Fruit fly (Drosophila melanogaster): ENCODE data around the gene CG4546.

The CG4546 gene

dm6 chr3R:15803502-15804461 is 42.6 kb upstream of the CG4546 start, which contains the start of gene alpha-Man-IIb (continued):
- peak; percentile 84; the same call in 1 of the 3 replicates for TF ChIP-seq CG34422 (GFP tag; IDR thresholded peaks at IDR 0.05)
- peak; percentile 4 for TF ChIP-seq CG18476 (GFP tag; optimal IDR thresholded peaks at IDR 0.05)
- no peak for TF ChIP-seq B-H1 (GFP tag; IDR thresholded peaks at IDR 0.05)
- no peak for TF ChIP-seq CG4328 (GFP tag; optimal IDR thresholded peaks at IDR 0.05)
- peak; percentile 4 to 33 for TF ChIP-seq bsh (GFP tag; optimal IDR thresholded peaks at IDR 0.05)
- TF ChIP-seq CG14667 (GFP tag; IDR thresholded peaks at IDR 0.05), result no peak
- TF ChIP-seq CG15073 (GFP tag; optimal IDR thresholded peaks at IDR 0.05), result no peak
- TF ChIP-seq CG11247 (GFP tag; IDR thresholded peaks at IDR 0.05), result 0 out of 2 replicates have a peak, but pooled peaks have one; percentile 14
- TF ChIP-seq CG6854 (GFP tag; optimal IDR thresholded peaks at IDR 0.05), result peak; percentile 54
- no peak for TF ChIP-seq gcm (GFP tag; optimal IDR thresholded peaks at IDR 0.05)
- TF ChIP-seq MESR4 (GFP tag; optimal IDR thresholded peaks at IDR 0.05), result peak; percentile 27
- no peak for TF ChIP-seq kah (GFP tag; optimal IDR thresholded peaks at IDR 0.05)
- TF ChIP-seq amos (GFP tag; IDR thresholded peaks at IDR 0.05; ENCODE audit: partially characterized antibody), result peak; percentile 71
- TF ChIP-seq Six4 (GFP tag; optimal IDR thresholded peaks at IDR 0.05), result no peak
- peak; percentile 96 for TF ChIP-seq CTCF (GFP tag; optimal IDR thresholded peaks at IDR 0.05)
- no peak for TF ChIP-seq HLHmδ (GFP tag; optimal IDR thresholded peaks at IDR 0.05)

- TF ChIP-seq pan (optimal IDR thresholded peaks at IDR 0.05) (no peak), pan (GFP tag; optimal IDR thresholded peaks at IDR 0.05 in 1 of 2, IDR thresholded peaks at IDR 0.05 in 1 of 2) (peak in 1 of 2 experiments; percentile 13), CG2875 (GFP tag; optimal IDR thresholded peaks at IDR 0.05) (no peak)
These were observed 41.7 kb upstream of the CG4546 start for dm6 chr3R:15804678-15805077.

DNA sequence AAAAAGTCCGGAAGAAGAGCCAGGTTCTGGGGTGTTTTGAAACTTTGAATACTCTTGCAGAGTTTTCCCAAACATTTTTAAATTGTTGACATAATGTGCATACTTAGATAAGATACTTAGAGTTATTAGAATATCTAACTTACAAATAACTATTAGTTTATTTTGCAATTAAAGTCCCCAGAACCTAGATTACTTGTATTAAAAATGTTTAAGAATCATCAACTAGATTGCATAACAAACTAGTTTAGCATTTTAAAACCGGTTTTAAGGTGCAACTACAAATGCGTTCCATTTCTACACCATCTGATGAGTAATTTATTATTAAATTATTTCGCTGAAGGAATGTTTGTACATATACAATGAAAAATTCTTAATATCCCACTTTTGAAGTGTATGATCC is 40.0 kb upstream of the CG4546 start:
- TF ChIP-seq CG6854 (GFP tag; optimal IDR thresholded peaks at IDR 0.05) (no peak), CG17912 (GFP tag; optimal IDR thresholded peaks at IDR 0.05) (no peak), D19A (tag; optimal IDR thresholded peaks at IDR 0.05) (peak; percentile 68)

DNA sequence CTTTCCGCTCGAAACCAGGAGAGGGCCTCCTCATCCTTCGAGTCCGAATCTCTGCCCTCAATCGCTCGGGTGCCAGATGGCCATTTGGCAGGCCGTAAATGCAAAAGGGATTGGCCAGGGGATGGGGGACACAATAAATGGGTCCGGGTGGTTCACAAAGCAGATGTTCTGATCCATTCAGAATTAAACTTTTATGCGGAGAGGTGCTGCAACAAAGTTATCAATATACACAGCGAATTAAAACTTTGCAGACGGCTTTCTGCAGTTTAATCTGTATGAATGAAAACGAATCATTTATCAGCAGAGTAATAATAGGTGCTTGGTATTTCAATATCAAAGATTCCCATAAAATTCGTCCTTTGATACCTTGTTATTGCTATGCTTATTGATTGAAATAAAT is 39.0 kb upstream of the CG4546 start:
- TF ChIP-seq abd-A (tag; optimal IDR thresholded peaks at IDR 0.05), result peak; percentile 32
- TF ChIP-seq CG11085 (GFP tag; IDR thresholded peaks at IDR 0.05), result no peak

DNA sequence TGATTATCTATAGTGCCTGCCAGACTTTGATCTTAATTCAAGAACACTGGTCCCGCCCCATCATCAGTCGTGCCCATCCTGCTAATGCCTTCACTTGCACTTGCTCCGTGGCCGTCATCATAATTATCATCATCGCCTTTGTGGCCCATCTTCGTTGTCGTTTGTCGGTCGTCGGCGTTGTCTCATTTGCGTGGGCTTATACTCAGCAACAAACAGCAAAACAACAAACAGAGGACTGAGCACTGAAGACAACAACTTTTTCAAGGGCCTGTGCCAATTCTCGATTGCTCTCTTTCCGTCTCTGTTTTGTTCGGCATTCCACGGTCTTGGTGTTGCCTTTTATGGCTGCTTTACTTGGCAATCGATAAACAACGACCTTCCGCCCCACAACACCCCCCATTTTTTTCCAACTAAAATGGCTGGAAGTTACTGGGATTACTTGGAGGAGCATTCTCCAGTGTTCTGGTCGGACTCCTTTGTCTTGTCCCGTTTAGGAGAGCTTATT is 38.4 kb upstream of the CG4546 start:
- peak in 1 of 2 experiments; percentile 48 for TF ChIP-seq bsh (GFP tag; optimal IDR thresholded peaks at IDR 0.05)
- TF ChIP-seq ac (GFP tag; optimal IDR thresholded peaks at IDR 0.05), result no peak
- TF ChIP-seq p53 (GFP tag; optimal IDR thresholded peaks at IDR 0.05), result no peak
- TF ChIP-seq CG10366 (GFP tag; IDR thresholded peaks at IDR 0.05), result no peak
- TF ChIP-seq sr (GFP tag; IDR thresholded peaks at IDR 0.05), result peak; percentile 67; the same call in 2 of the 3 replicates
- TF ChIP-seq onecut (GFP tag; IDR thresholded peaks at IDR 0.05), result peak; percentile 44
- TF ChIP-seq Mrtf (GFP tag; IDR thresholded peaks at IDR 0.05), result no peak
- TF ChIP-seq ranshi (GFP tag; IDR thresholded peaks at IDR 0.05), result no peak
- peak; percentile 41 for TF ChIP-seq sd (tag; optimal IDR thresholded peaks at IDR 0.05)
